Worm (Caenorhabditis elegans): ENCODE results near the gene srx-59.
A peak's percentile ranks its signal among the peaks of the same experiment; 100 is the strongest.

Gene srx-59

ce11 chrV:6971567-6971966 lies at the start of gene srx-59:
Gene srx-59 (plus strand): TSS chrV:6971867.
- no peak for TF ChIP-seq hlh-1 (tag; optimal IDR thresholded peaks at IDR 0.05)
- TF ChIP-seq nhr-12 (tag; optimal IDR thresholded peaks at IDR 0.05), result no peak
- TF ChIP-seq zip-8 (tag; optimal IDR thresholded peaks at IDR 0.05), result no peak
- no peak for TF ChIP-seq mab-5 (tag; optimal IDR thresholded peaks at IDR 0.05)
- TF ChIP-seq flh-1 (GFP tag; optimal IDR thresholded peaks at IDR 0.05), result no peak
- TF ChIP-seq ztf-11 (tag; optimal IDR thresholded peaks at IDR 0.05), result no peak
- TF ChIP-seq sptf-1 (tag; optimal IDR thresholded peaks at IDR 0.05), result no peak
- TF ChIP-seq lsy-2 (tag; optimal IDR thresholded peaks at IDR 0.05), result no peak

- TF ChIP-seq snpc-4 (tag; optimal IDR thresholded peaks at IDR 0.05), result no peak
- TF ChIP-seq lin-32 (GFP tag; optimal IDR thresholded peaks at IDR 0.05), result no peak
- no peak for TF ChIP-seq bed-3 (GFP tag; optimal IDR thresholded peaks at IDR 0.05)
These were observed 45.0 kb upstream of the srx-59 start for ce11 chrV:6926633-6927032.

- TF ChIP-seq M03D4.4 (tag; optimal IDR thresholded peaks at IDR 0.05), result no peak
- no peak for TF ChIP-seq sptf-1 (tag; optimal IDR thresholded peaks at IDR 0.05)
- TF ChIP-seq mep-1 (tag; optimal IDR thresholded peaks at IDR 0.05), result no peak
These were observed 42.7 kb upstream of the srx-59 start, which contains the start of gene unc-68 for ce11 chrV:6928938-6929337. Gene unc-68 (minus strand): TSS chrV:6929038.

- TF ChIP-seq bed-3 (GFP tag; optimal IDR thresholded peaks at IDR 0.05) (no peak), nhr-12 (tag; optimal IDR thresholded peaks at IDR 0.05) (no peak), nhr-28 (tag; optimal IDR thresholded peaks at IDR 0.05) (no peak), tbx-8 (GFP tag; optimal IDR thresholded peaks at IDR 0.05) (no peak), hlh-1 (tag; optimal IDR thresholded peaks at IDR 0.05) (peak; percentile 85), unc-62 (GFP tag; optimal IDR thresholded peaks at IDR 0.05) (peak; percentile 59), elt-3 (tag; optimal IDR thresholded peaks at IDR 0.05) (no peak), M03D4.4 (tag; optimal IDR thresholded peaks at IDR 0.05) (peak; percentile 8), ceh-83 (GFP tag; optimal IDR thresholded peaks at IDR 0.05) (no peak), ceh-43 (GFP tag; optimal IDR thresholded peaks at IDR 0.05) (no peak), unc-120 (tag; optimal IDR thresholded peaks at IDR 0.05; ENCODE audit: poor library complexity, severe bottlenecking) (peak; percentile 81), ces-1 (GFP tag; optimal IDR thresholded peaks at IDR 0.05) (no peak)
These were observed 41.4 kb upstream of the srx-59 start for ce11 chrV:6930284-6930683.

DNA sequence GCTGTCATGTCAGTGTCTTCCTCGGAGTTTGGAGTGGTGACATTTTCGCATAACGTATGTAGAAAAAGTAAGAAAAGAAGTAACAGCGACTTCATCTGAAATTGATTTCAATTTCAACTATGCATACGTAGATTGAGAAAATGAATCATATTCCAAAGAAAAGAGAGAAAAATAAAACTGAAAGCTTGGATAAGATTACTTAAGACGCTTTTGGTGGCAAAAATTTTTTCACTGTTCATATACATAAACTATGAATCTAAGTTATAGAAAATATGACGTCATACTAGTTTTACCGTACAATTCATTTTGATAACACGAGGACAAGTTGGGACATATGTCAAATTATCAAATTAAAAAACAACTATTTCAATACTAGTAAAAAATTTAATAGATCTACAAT lies 37.5 kb upstream of the srx-59 start, which contains the start of gene lipl-6:
Gene lipl-6 (minus strand): TSS at position 101 of the 400 bp plus-strand sequence.
- TF ChIP-seq zip-8 (tag; optimal IDR thresholded peaks at IDR 0.05) (peak; percentile 87), blmp-1 (tag; optimal IDR thresholded peaks at IDR 0.05) (no peak), elt-3 (tag; optimal IDR thresholded peaks at IDR 0.05) (no peak), ceh-83 (GFP tag; optimal IDR thresholded peaks at IDR 0.05) (no peak), lin-13 (tag; optimal IDR thresholded peaks at IDR 0.05) (no peak)

DNA sequence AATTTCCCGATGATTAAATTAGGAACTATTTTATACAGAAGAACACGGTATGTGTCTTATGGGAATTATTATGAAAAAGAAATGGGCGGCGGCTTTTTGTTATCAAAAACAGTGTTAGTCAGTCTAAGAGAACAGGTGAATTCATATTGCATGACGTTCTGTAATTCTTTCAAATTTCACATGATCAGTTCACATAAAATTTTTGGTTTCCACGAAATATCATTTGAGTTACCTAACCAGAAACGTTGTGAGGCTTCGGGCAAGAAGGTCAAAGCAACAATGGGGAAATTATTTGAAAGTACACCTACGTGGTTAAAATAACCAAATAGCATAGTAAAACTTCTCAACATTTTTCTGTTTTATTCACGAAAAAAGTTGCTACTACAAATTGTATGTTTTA lies 35.8 kb upstream of the srx-59 start, which contains the start of gene Y57E12B.10:
Gene Y57E12B.10 (minus strand): TSS at position 101 of the 400 bp plus-strand sequence.
- no peak for TF ChIP-seq sptf-1 (tag; optimal IDR thresholded peaks at IDR 0.05)
- no peak for TF ChIP-seq flh-1 (GFP tag; optimal IDR thresholded peaks at IDR 0.05)
- no peak for TF ChIP-seq ham-2 (GFP tag; optimal IDR thresholded peaks at IDR 0.05)
- no peak for TF ChIP-seq nhr-2 (tag; optimal IDR thresholded peaks at IDR 0.05)
- TF ChIP-seq M03D4.4 (tag; optimal IDR thresholded peaks at IDR 0.05), result no peak
- TF ChIP-seq ceh-43 (GFP tag; optimal IDR thresholded peaks at IDR 0.05), result no peak
- no peak for TF ChIP-seq unc-120 (tag; optimal IDR thresholded peaks at IDR 0.05; ENCODE audit: poor library complexity, severe bottlenecking)
- no peak for TF ChIP-seq elt-3 (tag; optimal IDR thresholded peaks at IDR 0.05)
- TF ChIP-seq mab-5 (tag; optimal IDR thresholded peaks at IDR 0.05), result no peak
- TF ChIP-seq sem-2 (GFP tag; optimal IDR thresholded peaks at IDR 0.05), result no peak
- TF ChIP-seq hlh-1 (tag; optimal IDR thresholded peaks at IDR 0.05), result no peak
- no peak for TF ChIP-seq ces-1 (GFP tag; optimal IDR thresholded peaks at IDR 0.05)
- TF ChIP-seq lin-13 (tag; optimal IDR thresholded peaks at IDR 0.05), result no peak
- no peak for TF ChIP-seq lin-32 (GFP tag; optimal IDR thresholded peaks at IDR 0.05)
- no peak for TF ChIP-seq snpc-4 (tag; optimal IDR thresholded peaks at IDR 0.05)
- no peak for TF ChIP-seq mls-2 (tag; optimal IDR thresholded peaks at IDR 0.05)
- no peak for TF ChIP-seq nhr-237 (tag; optimal IDR thresholded peaks at IDR 0.05)

DNA sequence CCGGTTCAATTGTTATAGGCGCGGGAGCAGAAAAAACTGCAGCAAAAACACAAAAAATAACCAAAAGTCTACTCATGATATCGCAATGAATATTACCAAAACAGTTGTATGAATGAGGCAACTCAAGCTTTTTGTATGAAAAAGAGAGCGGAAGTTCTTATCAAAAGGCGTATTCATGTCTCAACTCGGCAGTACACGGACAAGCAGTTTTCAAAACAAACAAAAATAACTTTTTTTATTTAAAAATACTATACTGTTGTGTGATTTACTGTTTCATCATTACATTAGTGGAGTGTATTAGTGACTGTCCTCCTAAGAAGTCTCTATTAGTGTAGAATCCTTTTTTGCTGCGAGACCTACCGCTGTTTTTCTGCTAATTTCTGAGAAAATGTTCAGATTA lies 24.2 kb upstream of the srx-59 start, which contains the start of gene Y57E12B.4:
Gene Y57E12B.4 (minus strand): TSS at position 101 of the 400 bp plus-strand sequence.
- no peak for TF ChIP-seq ceh-43 (GFP tag; optimal IDR thresholded peaks at IDR 0.05)
- TF ChIP-seq unc-62 (GFP tag; optimal IDR thresholded peaks at IDR 0.05), result no peak
- no peak for TF ChIP-seq mls-2 (tag; optimal IDR thresholded peaks at IDR 0.05)
- TF ChIP-seq unc-39 (tag; optimal IDR thresholded peaks at IDR 0.05), result no peak
- TF ChIP-seq tbx-8 (GFP tag; optimal IDR thresholded peaks at IDR 0.05), result no peak
- TF ChIP-seq nhr-76 (tag; optimal IDR thresholded peaks at IDR 0.05), result no peak
- no peak for TF ChIP-seq lin-13 (tag; optimal IDR thresholded peaks at IDR 0.05)
- no peak for TF ChIP-seq elt-3 (tag; optimal IDR thresholded peaks at IDR 0.05)
- no peak for TF ChIP-seq mep-1 (tag; optimal IDR thresholded peaks at IDR 0.05)
- TF ChIP-seq hlh-1 (tag; optimal IDR thresholded peaks at IDR 0.05), result no peak
- TF ChIP-seq ceh-39 (tag; optimal IDR thresholded peaks at IDR 0.05), result no peak
- no peak for TF ChIP-seq drap-1 (GFP tag; optimal IDR thresholded peaks at IDR 0.05)

Measured in whole organism, mixed stage, embryonic.